Fruit fly (Drosophila melanogaster) whole organism, embryonic: ENCODE data around the gene PAN3.

Source experiments
- B-H1 ChIP-seq: fragments of 200-800 bp; sonication (Bioruptor generic); IDR thresholded peaks from 3 replicates; pipeline ENCODE4 v1.3.6; 2022; ENCODE audit warnings: missing biosample characterization, missing genetic modification characterization
- C15 ChIP-seq: fragments of 200-800 bp; sonication (Bioruptor generic); IDR thresholded peaks from 3 replicates; pipeline ENCODE4 v1.3.6; 2022; ENCODE audit warnings: missing biosample characterization, missing genetic modification characterization
- CG10274 ChIP-seq: fragments of 200-800 bp; sonication (Bioruptor generic); optimal IDR thresholded peaks from 3 replicates; lab custom pipeline; 2017; ENCODE audit warnings: missing biosample characterization, mild to moderate bottlenecking, missing genetic modification characterization
- CG10366 ChIP-seq: fragments of 200-800 bp; sonication (Bioruptor generic); IDR thresholded peaks from 2 replicates; pipeline ENCODE4 v1.3.6; 2022; ENCODE audit warnings: missing biosample characterization, missing genetic modification characterization
- CG10431 ChIP-seq: fragments of 200-800 bp; sonication (Bioruptor generic); optimal IDR thresholded peaks from 3 replicates; lab custom pipeline; 2018; ENCODE audit warnings: missing biosample characterization, mild to moderate bottlenecking, missing genetic modification characterization
- CG10543 ChIP-seq: fragments of 200-800 bp; sonication (Bioruptor generic); optimal IDR thresholded peaks from 3 replicates; lab custom pipeline; 2017; ENCODE audit warnings: missing biosample characterization, mild to moderate bottlenecking, missing genetic modification characterization, moderate library complexity
- CG10565 ChIP-seq: fragments of 200-800 bp; sonication (Bioruptor generic); optimal IDR thresholded peaks from 3 replicates; lab custom pipeline; 2016; ENCODE audit warnings: missing biosample characterization, mild to moderate bottlenecking, missing genetic modification characterization
- CG10979 ChIP-seq: fragments of 200-800 bp; sonication (Bioruptor generic); optimal IDR thresholded peaks from 2 replicates; lab custom pipeline; 2018; ENCODE audit warnings: missing biosample characterization, mild to moderate bottlenecking, missing genetic modification characterization, moderate library complexity
- CG11093 ChIP-seq: fragments of 200-800 bp; sonication (Bioruptor generic); IDR thresholded peaks from 3 replicates; pipeline ENCODE4 v1.3.6; 2022; ENCODE audit warnings: missing biosample characterization, missing genetic modification characterization
- CG12744 ChIP-seq: fragments of 200-800 bp; sonication (Bioruptor generic); optimal IDR thresholded peaks from 2 replicates; lab custom pipeline; 2016; ENCODE audit warnings: missing biosample characterization, missing genetic modification characterization
- CG12769 ChIP-seq: fragments of 200-800 bp; sonication (Bioruptor generic); optimal IDR thresholded peaks from 2 replicates; lab custom pipeline; 2019; ENCODE audit warnings: missing biosample characterization, mild to moderate bottlenecking, missing genetic modification characterization, moderate library complexity
- CG12942 ChIP-seq: fragments of 200-800 bp; sonication (Bioruptor generic); optimal IDR thresholded peaks from 3 replicates; lab custom pipeline; 2016; ENCODE audit warnings: missing biosample characterization, missing genetic modification characterization
- CG13287 ChIP-seq: fragments of 200-800 bp; sonication (Bioruptor generic); IDR thresholded peaks from 2 replicates; pipeline ENCODE4 v1.3.6; 2022; ENCODE audit warnings: missing biosample characterization, missing genetic modification characterization; ENCODE audit not compliant: partially characterized antibody
- CG14014 ChIP-seq: fragments of 200-800 bp; sonication (Bioruptor generic); IDR thresholded peaks from 2 replicates; pipeline ENCODE4 v1.3.6; 2022; ENCODE audit warnings: missing biosample characterization, missing genetic modification characterization
- CG14710 ChIP-seq: fragments of 200-800 bp; sonication (Bioruptor generic); optimal IDR thresholded peaks from 3 replicates; lab custom pipeline; 2019; ENCODE audit warnings: missing biosample characterization, mild to moderate bottlenecking, missing genetic modification characterization, moderate library complexity
- CG15601 ChIP-seq: fragments of 200-800 bp; sonication (Bioruptor generic); optimal IDR thresholded peaks from 3 replicates; lab custom pipeline; 2019; ENCODE audit warnings: missing biosample characterization, mild to moderate bottlenecking, missing genetic modification characterization, moderate library complexity
- CG2199 ChIP-seq: fragments of 200-800 bp; sonication (Bioruptor generic); IDR thresholded peaks from 3 replicates; pipeline ENCODE4 v1.3.6; 2022; ENCODE audit warnings: missing biosample characterization, missing genetic modification characterization
- CG34422 ChIP-seq: fragments of 200-800 bp; sonication (Bioruptor generic); IDR thresholded peaks from 3 replicates; pipeline ENCODE4 v1.3.6; 2022; ENCODE audit warnings: missing biosample characterization, missing genetic modification characterization
- CG4282 ChIP-seq: fragments of 200-800 bp; sonication (Bioruptor generic); optimal IDR thresholded peaks from 2 replicates; lab custom pipeline; 2016; ENCODE audit warnings: missing biosample characterization, missing genetic modification characterization
- CG6683 ChIP-seq: fragments of 200-800 bp; sonication (Bioruptor generic); optimal IDR thresholded peaks from 2 replicates; lab custom pipeline; 2017; ENCODE audit warnings: missing biosample characterization, mild to moderate bottlenecking, missing genetic modification characterization, missing genetic modification reagents
- CG8478 ChIP-seq: fragments of >200 bp; optimal IDR thresholded peaks from 2 replicates; lab custom pipeline; 2018
- CG9817 ChIP-seq: fragments of 200-800 bp; sonication (Bioruptor generic); optimal IDR thresholded peaks from 2 replicates; lab custom pipeline; 2018; ENCODE audit warnings: missing biosample characterization, mild to moderate bottlenecking, missing genetic modification characterization, moderate library complexity
- D ChIP-seq, 2 experiments: fragments of 200-800 bp in 1 of 2; fragments of >200 bp in 1 of 2; sonication (Bioruptor generic) in 1 of 2; optimal IDR thresholded peaks; 2 replicates in 1 of 2; 3 replicates in 1 of 2; lab custom pipeline; 2017; ENCODE audit warnings: mild to moderate bottlenecking in 1 of 2, missing biosample characterization in 1 of 2, missing genetic modification characterization in 1 of 2, missing genetic modification reagents in 1 of 2
- Dek ChIP-seq: fragments of 200-800 bp; sonication (Bioruptor generic); optimal IDR thresholded peaks from 3 replicates; lab custom pipeline; 2019; ENCODE audit warnings: missing biosample characterization, mild to moderate bottlenecking, missing genetic modification characterization, moderate library complexity
- HmgZ ChIP-seq: fragments of 200-800 bp; sonication (Bioruptor generic); optimal IDR thresholded peaks from 2 replicates; lab custom pipeline; 2018; ENCODE audit warnings: missing biosample characterization, mild to moderate bottlenecking, missing genetic modification characterization
- Rx ChIP-seq: fragments of 200-800 bp; sonication (Bioruptor generic); IDR thresholded peaks from 2 replicates; pipeline ENCODE4 v1.3.6; 2022; ENCODE audit warnings: missing biosample characterization, missing genetic modification characterization
- Stat92E ChIP-seq, 3 experiments: fragments of >200 bp in 2 of 3; fragments of 200-800 bp in 1 of 3; sonication (Bioruptor generic) in 1 of 3; optimal IDR thresholded peaks; 2 replicates each; lab custom pipeline; 2017 to 2019; ENCODE audit warnings: missing biosample characterization in 3 of 3, missing genetic modification characterization in 3 of 3, mild to moderate bottlenecking in 1 of 3, moderate library complexity in 1 of 3
- Taf1 ChIP-seq: fragments of 200-800 bp; sonication (Bioruptor generic); IDR thresholded peaks from 2 replicates; pipeline ENCODE4 v1.3.6; 2022; ENCODE audit warnings: missing biosample characterization, missing genetic modification characterization
- Trl ChIP-seq, 3 experiments: fragments of >200 bp in 2 of 3; fragments of 200-800 bp in 1 of 3; sonication (Bioruptor generic) in 1 of 3; optimal IDR thresholded peaks; 2 replicates in 1 of 3; 3 replicates in 2 of 3; lab custom pipeline; 2016 to 2017; ENCODE audit warnings: missing biosample characterization in 1 of 3, missing genetic modification characterization in 1 of 3
- Xbp1 ChIP-seq: fragments of 200-800 bp; sonication (Bioruptor generic); optimal IDR thresholded peaks from 3 replicates; lab custom pipeline; 2016; ENCODE audit warnings: missing biosample characterization, mild to moderate bottlenecking, missing genetic modification characterization
- ac ChIP-seq: fragments of 200-800 bp; sonication (Bioruptor generic); optimal IDR thresholded peaks from 3 replicates; lab custom pipeline; 2017; ENCODE audit warnings: missing biosample characterization, mild to moderate bottlenecking, missing genetic modification characterization
- aop ChIP-seq: fragments of 200-800 bp; sonication (Bioruptor generic); IDR thresholded peaks from 2 replicates; pipeline ENCODE4 v1.3.6; 2022; ENCODE audit warnings: missing biosample characterization, missing genetic modification characterization
- crp ChIP-seq, 2 experiments: fragments of 200-800 bp; sonication (Bioruptor generic); optimal IDR thresholded peaks; 2 replicates in 1 of 2; 3 replicates in 1 of 2; lab custom pipeline; 2017; ENCODE audit warnings: missing biosample characterization in 2 of 2, missing genetic modification characterization in 2 of 2, mild to moderate bottlenecking in 1 of 2, moderate library complexity in 1 of 2
- disco-r ChIP-seq: fragments of 200-800 bp; sonication (Bioruptor generic); optimal IDR thresholded peaks from 2 replicates; lab custom pipeline; 2016; ENCODE audit warnings: missing biosample characterization, missing genetic modification characterization
- fd96Cb ChIP-seq: fragments of 200-800 bp; sonication (Bioruptor generic); optimal IDR thresholded peaks from 2 replicates; lab custom pipeline; 2018; ENCODE audit warnings: missing biosample characterization, mild to moderate bottlenecking, missing genetic modification characterization, moderate library complexity
- fu2 ChIP-seq: fragments of 200-800 bp; sonication (Bioruptor generic); optimal IDR thresholded peaks from 2 replicates; lab custom pipeline; 2016; ENCODE audit warnings: missing biosample characterization, missing genetic modification characterization
- kay ChIP-seq: fragments of 200-800 bp; sonication (Bioruptor generic); optimal IDR thresholded peaks from 2 replicates; lab custom pipeline; 2016; ENCODE audit warnings: missing biosample characterization, missing genetic modification characterization
- nom ChIP-seq: fragments of 200-800 bp; sonication (Bioruptor generic); optimal IDR thresholded peaks from 2 replicates; lab custom pipeline; 2017; ENCODE audit warnings: missing biosample characterization, missing genetic modification characterization, mild to moderate bottlenecking, moderate library complexity, missing genetic modification reagents
- org-1 ChIP-seq: fragments of 200-800 bp; sonication (Bioruptor generic); optimal IDR thresholded peaks from 2 replicates; lab custom pipeline; 2017; ENCODE audit warnings: missing biosample characterization, missing genetic modification characterization
- peb ChIP-seq: fragments of 200-800 bp; sonication (Bioruptor generic); IDR thresholded peaks from 2 replicates; pipeline ENCODE4 v1.3.6; 2022; ENCODE audit warnings: missing biosample characterization, missing genetic modification characterization
- psq ChIP-seq: fragments of 200-800 bp; sonication (Bioruptor generic); optimal IDR thresholded peaks from 2 replicates; lab custom pipeline; 2017; ENCODE audit warnings: missing biosample characterization, missing genetic modification characterization
- sc ChIP-seq, 3 experiments: fragments of >200 bp in 2 of 3; fragments of 200-800 bp in 1 of 3; sonication (Bioruptor generic) in 1 of 3; optimal IDR thresholded peaks; 2 replicates in 2 of 3; 3 replicates in 1 of 3; lab custom pipeline; 2017; ENCODE audit warnings: mild to moderate bottlenecking in 1 of 3, missing biosample characterization in 1 of 3, missing genetic modification characterization in 1 of 3, missing genetic modification reagents in 1 of 3
- sna ChIP-seq: fragments of 200-800 bp; sonication (Bioruptor generic); IDR thresholded peaks from 2 replicates; pipeline ENCODE4 v1.3.6; 2022; ENCODE audit warnings: missing biosample characterization, missing genetic modification characterization; ENCODE audit not compliant: partially characterized antibody
- sr ChIP-seq: fragments of 200-800 bp; sonication (Bioruptor generic); IDR thresholded peaks from 3 replicates; pipeline ENCODE4 v1.3.6; 2022; ENCODE audit warnings: missing biosample characterization, missing genetic modification characterization
- tap ChIP-seq: fragments of 200-800 bp; optimal IDR thresholded peaks from 3 replicates; lab custom pipeline; 2019; ENCODE audit warnings: missing biosample characterization, mild to moderate bottlenecking, missing genetic modification characterization, moderate library complexity
- unc-4 ChIP-seq: fragments of 200-800 bp; sonication (Bioruptor generic); IDR thresholded peaks from 2 replicates; pipeline ENCODE4 v1.3.6; 2022; ENCODE audit warnings: missing biosample characterization, missing genetic modification characterization; ENCODE audit not compliant: partially characterized antibody
- wor ChIP-seq: fragments of 200-800 bp; sonication (Bioruptor generic); IDR thresholded peaks from 2 replicates; pipeline ENCODE4 v1.3.6; 2022; ENCODE audit warnings: missing biosample characterization, missing genetic modification characterization

The PAN3 gene

dm6 chr3L:3046325-3047156, 24.4 kb upstream of the PAN3 start, which contains the start of the genes scramb2 and Sk2 (continued):
- peak; percentile 88 for TF ChIP-seq CG10274
- peak; percentile 78 for TF ChIP-seq psq (GFP tag; lab: Kevin White, UChicago)
- peak; percentile 67 for TF ChIP-seq disco-r
- no peak for TF ChIP-seq D (optimal IDR thresholded peaks at IDR 0.05; lab: Kevin White, UChicago)
- TF ChIP-seq D (GFP tag; optimal IDR thresholded peaks at IDR 0.05; lab: Kevin White, UChicago) = peak; percentile 95
- TF ChIP-seq CG12744 (GFP tag; lab: Kevin White, UChicago) = peak; percentile 72
- TF ChIP-seq CG14014 (GFP tag; lab: Robert Waterston, UW) = peak; percentile 95
- TF ChIP-seq CG12942 (GFP tag; lab: Kevin White, UChicago) = peak; percentile 83
- TF ChIP-seq CG13287 (GFP tag; lab: Robert Waterston, UW) = peak; percentile 29
- peak; percentile 96 for TF ChIP-seq CG34422 (GFP tag; lab: Robert Waterston, UW)
- TF ChIP-seq wor (GFP tag; lab: Robert Waterston, UW) = peak; percentile 90
- TF ChIP-seq CG15601 (tag; lab: Kevin White, UChicago) = peak; percentile 88
- peak; percentile 20 for TF ChIP-seq CG4282 (GFP tag; lab: Kevin White, UChicago)
- TF ChIP-seq unc-4 (GFP tag; lab: Robert Waterston, UW) = no peak
- peak; percentile 92 for TF ChIP-seq Taf1 (GFP tag; lab: Robert Waterston, UW)
- TF ChIP-seq CG10431 (GFP tag; lab: Kevin White, UChicago) = peak; percentile 85
- peak; percentile 66 for TF ChIP-seq fu2 (GFP tag; lab: Kevin White, UChicago)
- TF ChIP-seq CG2199 (GFP tag; lab: Robert Waterston, UW) = peak; percentile 94
- TF ChIP-seq sr (GFP tag; lab: Robert Waterston, UW) = peak; percentile 96
- peak; percentile 89 for TF ChIP-seq C15
- TF ChIP-seq kay (GFP tag; lab: Kevin White, UChicago) = peak; percentile 87
- TF ChIP-seq B-H1 (GFP tag; lab: Robert Waterston, UW) = peak; percentile 91
- peak; percentile 94 for TF ChIP-seq Dek (tag; lab: Kevin White, UChicago)
- TF ChIP-seq Stat92E (GFP tag; optimal IDR thresholded peaks at IDR 0.05; lab: Kevin White, UChicago) = no peak
- peak; percentile 94 for TF ChIP-seq tap (tag; lab: Kevin White, UChicago)
- peak in 1 of 2 experiments; percentile 59 for TF ChIP-seq crp (GFP tag; optimal IDR thresholded peaks at IDR 0.05; lab: Kevin White, UChicago)
- TF ChIP-seq peb (GFP tag; lab: Robert Waterston, UW) = peak; percentile 84
- peak; percentile 83 for TF ChIP-seq CG14710 (tag; lab: Kevin White, UChicago)
- TF ChIP-seq CG12769 (tag; lab: Kevin White, UChicago) = peak; percentile 96
- peak; percentile 90 for TF ChIP-seq CG11093 (GFP tag; lab: Robert Waterston, UW)
- peak; percentile 95 for TF ChIP-seq Xbp1
- TF ChIP-seq CG10366 (GFP tag; lab: Robert Waterston, UW) = peak; percentile 94
- TF ChIP-seq sc (optimal IDR thresholded peaks at IDR 0.05; lab: Kevin White, UChicago) = no peak
- peak; percentile 92 for TF ChIP-seq sc (GFP tag; optimal IDR thresholded peaks at IDR 0.05; lab: Kevin White, UChicago)
- TF ChIP-seq ac (GFP tag; lab: Kevin White, UChicago) = peak; percentile 87
- no peak for TF ChIP-seq sna
- TF ChIP-seq CG8478 = no peak
- TF ChIP-seq aop = peak; percentile 73
- TF ChIP-seq CG10565 = peak; percentile 69
- peak; percentile 94 for TF ChIP-seq fd96Cb (tag; lab: Kevin White, UChicago)
- TF ChIP-seq CG6683 (GFP tag; lab: Kevin White, UChicago) = peak; percentile 92
- peak; percentile 86 for TF ChIP-seq CG10543
- TF ChIP-seq Trl (optimal IDR thresholded peaks at IDR 0.05; lab: Kevin White, UChicago) = no peak
- TF ChIP-seq Trl (GFP tag; optimal IDR thresholded peaks at IDR 0.05; lab: Kevin White, UChicago) = peak; percentile 73
- peak; percentile 94 for TF ChIP-seq CG10979 (tag; lab: Kevin White, UChicago)
- TF ChIP-seq Rx (GFP tag; lab: Robert Waterston, UW) = peak; percentile 93
- peak; percentile 96 for TF ChIP-seq HmgZ (tag; lab: Kevin White, UChicago)
- TF ChIP-seq org-1 (GFP tag; lab: Kevin White, UChicago) = peak; percentile 92
- peak; percentile 94 for TF ChIP-seq CG9817 (tag; lab: Kevin White, UChicago)
- peak; percentile 96 for TF ChIP-seq nom
